Worm (Caenorhabditis elegans): ENCODE data around the gene pph-6.

pph-6 gene

DNA sequence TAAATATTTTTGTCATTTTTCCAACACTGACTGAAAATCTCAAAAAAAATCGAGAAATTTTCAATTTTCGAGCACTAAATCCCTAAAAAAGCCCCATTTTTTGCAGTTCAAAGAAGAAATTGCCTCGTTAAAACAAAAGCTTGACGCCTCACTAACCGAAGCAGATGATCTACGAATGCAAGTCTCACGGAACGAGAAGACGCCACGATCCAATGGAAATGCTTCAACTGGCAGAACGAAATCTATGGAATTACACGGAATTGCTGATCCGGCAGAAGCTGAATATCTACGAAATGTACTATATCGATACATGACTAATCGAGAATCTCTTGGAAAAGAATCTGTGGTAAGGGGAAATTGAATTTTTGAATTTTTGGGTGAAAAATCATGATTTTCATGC is 37.6 kb upstream of the pph-6 start:
- TF ChIP-seq tbx-8 (GFP tag; optimal IDR thresholded peaks at IDR 0.05): no peak
- TF ChIP-seq sptf-1 (tag; optimal IDR thresholded peaks at IDR 0.05): peak; percentile 16

DNA sequence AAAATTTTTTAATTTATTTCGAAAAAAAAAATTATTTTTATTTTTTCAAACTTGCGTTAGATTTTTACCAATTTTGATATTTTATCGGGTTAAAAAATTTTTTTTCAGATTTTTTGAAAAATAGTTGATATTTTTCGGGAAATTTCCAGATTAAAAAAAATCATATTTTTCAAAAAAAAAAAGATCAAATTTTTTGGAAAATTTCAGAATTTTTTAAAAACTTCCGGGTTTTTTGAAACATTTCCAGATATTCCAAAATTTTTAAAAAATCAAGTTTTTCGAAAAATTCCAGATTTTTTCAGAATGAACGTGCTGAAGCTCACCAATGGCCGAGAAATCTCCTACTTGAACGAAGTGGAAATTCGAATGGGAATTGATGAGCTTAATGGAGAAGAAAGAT is 36.1 kb upstream of the pph-6 start, which contains the start of gene metl-18:
TSS of gene metl-18 (plus strand) at position 301 of the 400 bp plus-strand sequence.
- TF ChIP-seq bed-3 (GFP tag; optimal IDR thresholded peaks at IDR 0.05): no peak
- no peak for TF ChIP-seq ztf-11 (tag; optimal IDR thresholded peaks at IDR 0.05)
- TF ChIP-seq snpc-4 (tag; optimal IDR thresholded peaks at IDR 0.05): no peak
- no peak for TF ChIP-seq elt-3 (tag; optimal IDR thresholded peaks at IDR 0.05)
- no peak for TF ChIP-seq lin-13 (tag; optimal IDR thresholded peaks at IDR 0.05)
- no peak for TF ChIP-seq elt-1 (tag; optimal IDR thresholded peaks at IDR 0.05; ENCODE audit: borderline replicate concordance, insufficient read depth)
- no peak for TF ChIP-seq unc-62 (GFP tag; optimal IDR thresholded peaks at IDR 0.05)
- TF ChIP-seq pha-4 (tag; optimal IDR thresholded peaks at IDR 0.05): no peak
- no peak for TF ChIP-seq ceh-83 (GFP tag; optimal IDR thresholded peaks at IDR 0.05)
- no peak for TF ChIP-seq cnd-1 (tag; optimal IDR thresholded peaks at IDR 0.05)
- TF ChIP-seq hlh-1 (tag; optimal IDR thresholded peaks at IDR 0.05): no peak
- TF ChIP-seq M03D4.4 (tag; optimal IDR thresholded peaks at IDR 0.05): no peak
- no peak for TF ChIP-seq ham-2 (GFP tag; optimal IDR thresholded peaks at IDR 0.05)
- no peak for TF ChIP-seq sptf-1 (tag; optimal IDR thresholded peaks at IDR 0.05)
- no peak for TF ChIP-seq nhr-76 (tag; optimal IDR thresholded peaks at IDR 0.05)
- no peak for TF ChIP-seq lsy-2 (tag; optimal IDR thresholded peaks at IDR 0.05)
- TF ChIP-seq nhr-237 (tag; optimal IDR thresholded peaks at IDR 0.05): no peak
- TF ChIP-seq mls-2 (tag; optimal IDR thresholded peaks at IDR 0.05): no peak

DNA sequence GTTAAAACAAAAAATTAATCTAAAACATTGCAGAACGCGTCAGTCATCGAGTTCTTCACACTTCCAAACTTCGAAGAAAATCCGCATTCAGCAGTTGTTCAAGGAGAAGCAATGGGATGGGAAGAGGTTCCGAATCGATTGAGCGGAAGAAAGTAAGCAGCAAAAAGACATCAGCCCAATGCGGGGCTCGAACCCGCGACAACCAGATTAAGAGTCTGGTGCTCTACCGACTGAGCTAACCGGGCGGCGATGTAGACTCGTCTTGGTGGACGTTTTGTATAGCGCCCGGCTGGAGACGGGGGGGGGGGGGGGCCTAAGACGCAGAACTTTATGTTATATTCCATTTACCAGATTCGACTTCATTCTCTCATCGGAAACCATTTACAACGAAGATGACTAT is 34.8 kb upstream of the pph-6 start:
- TF ChIP-seq nhr-28 (tag; optimal IDR thresholded peaks at IDR 0.05) (no peak), tbx-8 (GFP tag; optimal IDR thresholded peaks at IDR 0.05) (peak; percentile 7)

DNA sequence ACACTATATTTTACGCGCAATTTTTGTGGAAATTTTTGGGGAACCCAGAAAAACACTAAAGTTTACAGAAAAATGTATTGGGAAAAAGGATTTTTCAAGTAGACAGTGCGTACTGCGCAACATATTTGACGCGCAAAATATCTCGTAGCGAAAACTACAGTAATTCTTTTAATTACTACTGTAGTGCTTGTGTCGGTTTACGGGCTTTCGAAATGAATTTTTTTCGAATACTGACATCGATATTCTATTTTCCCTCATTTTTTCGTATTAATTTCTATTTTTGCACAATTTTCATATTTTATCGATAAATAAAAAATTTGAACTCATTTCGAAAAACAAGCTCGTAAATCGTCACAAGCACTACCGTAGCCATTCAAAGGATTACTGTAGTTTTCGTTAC is 32.9 kb upstream of the pph-6 start:
- TF ChIP-seq cnd-1 (tag; optimal IDR thresholded peaks at IDR 0.05) (no peak), sem-2 (GFP tag; optimal IDR thresholded peaks at IDR 0.05) (no peak), unc-120 (tag; optimal IDR thresholded peaks at IDR 0.05; ENCODE audit: poor library complexity, severe bottlenecking) (no peak), ceh-83 (GFP tag; optimal IDR thresholded peaks at IDR 0.05) (no peak), nhr-237 (tag; optimal IDR thresholded peaks at IDR 0.05) (no peak), nhr-28 (tag; optimal IDR thresholded peaks at IDR 0.05) (no peak), zip-8 (tag; optimal IDR thresholded peaks at IDR 0.05) (no peak), ces-1 (GFP tag; optimal IDR thresholded peaks at IDR 0.05) (no peak)

DNA sequence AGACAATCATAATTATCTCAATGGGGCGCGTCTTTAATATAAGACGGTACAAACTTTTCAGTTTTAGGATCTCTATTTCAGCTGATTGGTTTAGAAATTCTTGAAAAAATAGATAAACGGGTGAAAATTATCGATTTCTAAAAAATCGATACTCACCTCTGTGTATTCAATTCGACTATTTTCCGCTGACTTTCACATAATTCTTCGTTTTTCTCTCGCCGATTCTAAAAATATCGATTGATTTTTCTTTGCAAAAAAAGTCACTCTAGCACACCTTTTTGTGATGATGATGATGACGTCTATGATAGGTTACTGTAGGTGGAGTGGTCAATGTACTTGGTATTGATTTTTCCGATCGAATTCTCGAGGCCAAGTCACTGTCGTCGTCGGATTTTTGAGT is 31.7 kb upstream of the pph-6 start:
- no peak for TF ChIP-seq ceh-43 (GFP tag; optimal IDR thresholded peaks at IDR 0.05)

DNA sequence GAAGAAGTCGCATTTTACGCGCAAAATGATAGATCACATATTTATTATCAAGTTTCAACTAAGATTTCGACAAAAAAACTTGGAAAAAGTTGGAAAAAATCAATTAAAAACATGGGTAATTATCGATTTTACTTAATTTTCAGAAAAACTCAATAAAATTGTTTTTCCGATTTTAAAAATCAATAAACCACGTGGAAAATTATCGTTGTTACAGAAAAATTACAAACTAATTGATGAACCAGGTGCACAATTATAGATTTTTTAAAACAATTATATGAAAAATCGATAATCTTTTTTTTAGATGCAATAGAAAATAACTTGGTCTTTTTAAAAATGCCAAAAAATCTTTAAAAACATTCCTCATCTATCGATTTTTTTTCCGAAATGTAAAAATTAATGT is 30.8 kb upstream of the pph-6 start:
- no peak for TF ChIP-seq hlh-1 (tag; optimal IDR thresholded peaks at IDR 0.05)
- no peak for TF ChIP-seq nhr-237 (tag; optimal IDR thresholded peaks at IDR 0.05)
- no peak for TF ChIP-seq elt-3 (tag; optimal IDR thresholded peaks at IDR 0.05)
- no peak for TF ChIP-seq tbx-8 (GFP tag; optimal IDR thresholded peaks at IDR 0.05)

DNA sequence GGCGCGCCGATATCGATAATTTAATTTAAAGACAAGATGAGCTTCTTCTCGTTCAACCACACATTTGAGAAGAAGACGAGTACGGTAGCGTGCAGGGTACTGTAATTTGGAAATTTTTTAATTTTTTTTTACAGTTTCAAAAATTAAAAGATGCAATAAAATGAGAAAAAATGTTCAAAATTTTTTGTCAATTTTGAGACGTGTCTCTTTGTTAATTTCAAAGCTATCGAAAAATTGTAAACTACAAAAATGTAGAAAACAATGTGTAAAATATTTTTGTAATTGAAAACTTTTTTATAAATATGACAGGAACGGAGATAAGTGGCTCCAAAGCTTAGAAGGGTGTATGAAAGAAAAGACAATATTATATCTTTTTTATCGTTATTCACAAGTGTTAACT is 30.1 kb upstream of the pph-6 start, which contains the start of gene K01A11.1:
TSS of gene K01A11.1 (minus strand) at position 101 of the 400 bp plus-strand sequence.
- no peak for TF ChIP-seq snpc-4 (tag; optimal IDR thresholded peaks at IDR 0.05)
- TF ChIP-seq elt-1 (tag; optimal IDR thresholded peaks at IDR 0.05; ENCODE audit: borderline replicate concordance, insufficient read depth): no peak
- TF ChIP-seq unc-39 (tag; optimal IDR thresholded peaks at IDR 0.05): no peak
- TF ChIP-seq nhr-28 (tag; optimal IDR thresholded peaks at IDR 0.05): no peak
- no peak for TF ChIP-seq cnd-1 (tag; optimal IDR thresholded peaks at IDR 0.05)
- no peak for TF ChIP-seq lsy-2 (tag; optimal IDR thresholded peaks at IDR 0.05)
- TF ChIP-seq ces-1 (GFP tag; optimal IDR thresholded peaks at IDR 0.05): no peak
- TF ChIP-seq nhr-76 (tag; optimal IDR thresholded peaks at IDR 0.05): no peak
- TF ChIP-seq ceh-43 (GFP tag; optimal IDR thresholded peaks at IDR 0.05): no peak
- no peak for TF ChIP-seq mls-2 (tag; optimal IDR thresholded peaks at IDR 0.05)
- TF ChIP-seq ham-2 (GFP tag; optimal IDR thresholded peaks at IDR 0.05): no peak

All from whole organism, mixed stage, embryonic.